Worm (Caenorhabditis elegans) whole organism, L4 larva: ENCODE data around the gene clc-10.
A peak's percentile ranks its signal among the peaks of the same experiment; 100 is the strongest.

Source experiments
- F44E2.7 ChIP-seq: fragments of 200-800 bp; sonication (Bioruptor generic); IDR thresholded peaks from 2 replicates; pipeline ENCODE4 v2.1.2; 2022; ENCODE audit warnings: missing genetic modification characterization, missing compliant biosample characterization
- R02D3.7 ChIP-seq: fragments of 150-350 bp; sonication (generic microtip); optimal IDR thresholded peaks from 3 replicates; lab custom pipeline; 2014; ENCODE audit warnings: missing biosample characterization, missing genetic modification characterization
- T20F7.1 ChIP-seq: fragments of 200-800 bp; sonication (Bioruptor generic); optimal IDR thresholded peaks from 2 replicates; lab custom pipeline; 2018; ENCODE audit warnings: mild to moderate bottlenecking, missing genetic modification characterization, missing compliant biosample characterization
- Y48G9A.11 ChIP-seq: fragments of 200-800 bp; sonication (Bioruptor generic); IDR thresholded peaks from 2 replicates; pipeline ENCODE4 v1.3.6; 2022; ENCODE audit warnings: missing genetic modification reagents, missing genetic modification characterization, missing compliant biosample characterization
- Y5F2A.4 ChIP-seq: fragments of 200-800 bp; sonication (Bioruptor generic); optimal IDR thresholded peaks from 2 replicates; lab custom pipeline; 2018; ENCODE audit warnings: mild to moderate bottlenecking, missing genetic modification characterization, missing compliant biosample characterization
- ceh-32 ChIP-seq: sonication (generic microtip); optimal IDR thresholded peaks from 2 replicates; lab custom pipeline; 2016; ENCODE audit warnings: mild to moderate bottlenecking, missing genetic modification characterization, missing compliant biosample characterization; ENCODE audit not compliant: poor library complexity
- ctbp-1 ChIP-seq: fragments of 200-800 bp; sonication (Bioruptor generic); IDR thresholded peaks from 2 replicates; pipeline ENCODE4 v1.3.6; 2022; ENCODE audit warnings: missing genetic modification reagents, missing genetic modification characterization, missing compliant biosample characterization
- hif-1 ChIP-seq, 2 experiments: sonication (generic microtip); optimal IDR thresholded peaks; 2 replicates each; lab custom pipeline; 2016 to 2017; ENCODE audit warnings: missing compliant biosample characterization in 2 of 2, missing genetic modification characterization in 2 of 2, missing genetic modification reagents in 2 of 2, missing genotype in 2 of 2, mild to moderate bottlenecking in 1 of 2
- hmg-1.1 ChIP-seq: fragments of 200-800 bp; sonication (Bioruptor generic); IDR thresholded peaks from 2 replicates; pipeline ENCODE4 v1.3.6; 2022; ENCODE audit warnings: missing genetic modification reagents, missing genetic modification characterization, missing compliant biosample characterization
- lim-7 ChIP-seq: fragments of 200-800 bp; sonication (Bioruptor generic); IDR thresholded peaks from 2 replicates; pipeline ENCODE4 v1.3.6; 2022; ENCODE audit warnings: missing genetic modification characterization, missing compliant biosample characterization
- lin-15B ChIP-seq: fragments of 150-350 bp; sonication (generic microtip); optimal IDR thresholded peaks from 3 replicates; lab custom pipeline; 2014; ENCODE audit warnings: missing biosample characterization, missing genetic modification characterization
- lir-3 ChIP-seq: sonication (generic microtip); optimal IDR thresholded peaks from 2 replicates; lab custom pipeline; 2016; ENCODE audit warnings: mild to moderate bottlenecking, missing genetic modification characterization, missing compliant biosample characterization
- madf-9 ChIP-seq: fragments of 200-800 bp; sonication (Bioruptor generic); conservative IDR thresholded peaks from 2 replicates; pipeline ENCODE4 v1.3.6; 2022; ENCODE audit warnings: missing genetic modification reagents, missing genetic modification characterization, missing compliant biosample characterization
- mdl-1 ChIP-seq, 2 experiments: fragments of 150-350 bp in 1 of 2; sonication (generic microtip) in 1 of 2; optimal IDR thresholded peaks; 2 replicates each; lab custom pipeline; 2014 to 2017; ENCODE audit warnings: missing biosample characterization in 2 of 2, missing genetic modification characterization in 2 of 2
- mdt-29 ChIP-seq: fragments of 200-800 bp; sonication (Bioruptor generic); IDR thresholded peaks from 2 replicates; pipeline ENCODE4 v1.3.6; 2022; ENCODE audit warnings: missing genetic modification reagents, missing genetic modification characterization, missing compliant biosample characterization
- mep-1 ChIP-seq: fragments of 150-350 bp; sonication (generic microtip); optimal IDR thresholded peaks from 3 replicates; lab custom pipeline; 2014; ENCODE audit warnings: missing biosample characterization, missing genetic modification characterization
- mes-2 ChIP-seq: sonication (generic microtip); optimal IDR thresholded peaks from 2 replicates; lab custom pipeline; 2016; ENCODE audit warnings: missing genotype, mild to moderate bottlenecking, missing genetic modification characterization, missing compliant biosample characterization; ENCODE audit not compliant: poor library complexity, severe bottlenecking
- nhr-10 ChIP-seq: fragments of 150-350 bp; optimal IDR thresholded peaks from 2 replicates; lab custom pipeline; 2014; ENCODE audit warnings: missing biosample characterization, missing genetic modification characterization
- nhr-102 ChIP-seq: sonication (generic microtip); optimal IDR thresholded peaks from 2 replicates; lab custom pipeline; 2016; ENCODE audit warnings: mild to moderate bottlenecking, missing genetic modification characterization, moderate library complexity, missing compliant biosample characterization
- nhr-111 ChIP-seq: fragments of 200-800 bp; sonication (Bioruptor generic); optimal IDR thresholded peaks from 2 replicates; lab custom pipeline; 2018; ENCODE audit warnings: mild to moderate bottlenecking, missing genetic modification characterization, missing compliant biosample characterization
- nhr-25 ChIP-seq: sonication (generic microtip); optimal IDR thresholded peaks from 2 replicates; lab custom pipeline; 2017; ENCODE audit warnings: missing genetic modification characterization, mild to moderate bottlenecking, missing compliant biosample characterization, antibody characterized with exemption, moderate library complexity, borderline replicate concordance; ENCODE audit not compliant: insufficient read depth
- nhr-6 ChIP-seq: fragments of 150-350 bp; optimal IDR thresholded peaks from 2 replicates; lab custom pipeline; 2014; ENCODE audit warnings: missing biosample characterization, missing genetic modification characterization
- nhr-76 ChIP-seq: fragments of 150-350 bp; optimal IDR thresholded peaks from 2 replicates; lab custom pipeline; 2014; ENCODE audit warnings: missing biosample characterization, missing genetic modification characterization
- pha-4 ChIP-seq, 2 experiments: fragments of 150-350 bp in 1 of 2; fragments of 200-800 bp in 1 of 2; sonication (Bioruptor generic) in 1 of 2; IDR thresholded peaks in 1 of 2; optimal IDR thresholded peaks in 1 of 2; 2 replicates each; pipeline versions ENCODE4 v1.3.6 to Lab custom; 2014 to 2022; ENCODE audit warnings: missing genetic modification characterization in 2 of 2, missing genetic modification reagents in 2 of 2, missing biosample characterization in 1 of 2, missing compliant biosample characterization in 1 of 2
- pqm-1 ChIP-seq: sonication (generic microtip); optimal IDR thresholded peaks from 2 replicates; lab custom pipeline; 2017; ENCODE audit warnings: missing biosample characterization, missing genetic modification characterization
- sdz-12 ChIP-seq: fragments of 200-800 bp; sonication (Bioruptor generic); optimal IDR thresholded peaks from 2 replicates; lab custom pipeline; 2018; ENCODE audit warnings: mild to moderate bottlenecking, missing genetic modification characterization, missing compliant biosample characterization
- unc-130 ChIP-seq: sonication (generic microtip); optimal IDR thresholded peaks from 2 replicates; lab custom pipeline; 2016; ENCODE audit warnings: missing genetic modification reagents, missing genetic modification characterization, missing compliant biosample characterization
- vab-7 ChIP-seq: fragments of 200-800 bp; sonication (Bioruptor generic); IDR thresholded peaks from 2 replicates; pipeline ENCODE4 v1.3.6; 2022; ENCODE audit warnings: missing genetic modification reagents, missing genetic modification characterization, missing compliant biosample characterization
- zag-1 ChIP-seq: fragments of 150-350 bp; optimal IDR thresholded peaks from 2 replicates; lab custom pipeline; 2014; ENCODE audit warnings: missing biosample characterization, missing genetic modification characterization

Gene clc-10

ce11 chrIII:6056179-6056578, 691 bp upstream of the clc-10 start:
- TF ChIP-seq F44E2.7 (GFP tag; lab: Robert Waterston, UW): 0 out of 2 replicates have a peak, but pooled peaks have one; percentile 28
- no peak for TF ChIP-seq ceh-32
- TF ChIP-seq vab-7 (GFP tag; lab: Robert Waterston, UW): peak; percentile 47; the same call in 1 of the 2 replicates
- TF ChIP-seq lim-7 (GFP tag; lab: Robert Waterston, UW): 0 out of 2 replicates have a peak, but pooled peaks have one; percentile 38
- peak; percentile 52; the same call in 1 of the 2 replicates for TF ChIP-seq Y48G9A.11 (GFP tag; lab: Robert Waterston, UW)

DNA sequence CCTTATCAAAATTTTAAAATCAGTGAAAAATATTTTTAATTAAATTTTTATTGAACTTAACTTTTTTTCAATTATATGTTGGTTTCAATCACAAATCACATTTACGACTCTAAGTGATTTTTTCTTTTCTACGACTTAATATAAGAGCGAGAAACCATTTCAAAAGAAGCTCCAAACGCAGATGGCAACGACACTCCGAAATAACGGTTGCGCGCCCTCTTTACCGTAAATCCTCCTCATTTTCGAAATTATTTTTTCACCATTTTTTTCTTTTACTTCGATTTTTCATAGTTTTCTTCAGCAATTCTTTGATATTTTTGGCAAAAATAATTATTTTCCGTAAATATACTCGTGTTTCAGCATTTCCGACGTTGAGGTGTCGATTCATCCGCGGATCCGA, 7.9 kb downstream of the clc-10 start:
- peak; percentile 98 for TF ChIP-seq Y48G9A.11 (GFP tag; lab: Robert Waterston, UW)
- TF ChIP-seq, all 104 proteins: peak for 1; not testable (repeated sequence) for 103

DNA sequence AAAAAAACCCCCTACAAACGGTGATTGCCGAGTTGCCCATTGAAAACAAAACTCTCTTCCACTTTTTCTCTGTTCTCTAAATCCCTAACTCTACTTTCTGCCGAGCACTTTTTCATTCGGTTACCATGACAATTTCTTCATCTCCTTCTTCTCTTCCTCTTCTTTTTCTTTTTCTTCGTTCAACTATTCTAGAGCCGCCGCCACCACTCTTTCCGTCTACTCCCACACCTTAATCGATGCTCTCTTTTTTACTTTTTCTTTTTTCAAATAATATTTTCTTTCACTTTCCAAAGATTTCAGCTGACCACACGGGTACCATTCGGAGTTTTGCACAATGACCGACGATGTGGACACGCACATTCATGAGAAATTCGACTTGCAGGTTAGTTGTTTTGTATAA, 10.7 kb downstream of the clc-10 start, which contains the start of gene mapk-15:
mapk-15 (plus strand) TSS at position 301 of the 400 bp plus-strand sequence.
- TF ChIP-seq nhr-25 (tag; lab: Kevin White, UChicago) (no peak), nhr-10 (tag; lab: Kevin White, UChicago) (no peak), nhr-6 (tag; lab: Kevin White, UChicago) (no peak), madf-9 (no peak), mdl-1 (tag; optimal IDR thresholded peaks at IDR 0.05; lab: Kevin White, UChicago) (no peak), nhr-76 (no peak), pha-4 (GFP tag; IDR thresholded peaks at IDR 0.05; lab: Robert Waterston, UW) (no peak), pha-4 (tag; optimal IDR thresholded peaks at IDR 0.05; lab: Kevin White, UChicago) (no peak), nhr-102 (tag; lab: Kevin White, UChicago) (no peak)

DNA sequence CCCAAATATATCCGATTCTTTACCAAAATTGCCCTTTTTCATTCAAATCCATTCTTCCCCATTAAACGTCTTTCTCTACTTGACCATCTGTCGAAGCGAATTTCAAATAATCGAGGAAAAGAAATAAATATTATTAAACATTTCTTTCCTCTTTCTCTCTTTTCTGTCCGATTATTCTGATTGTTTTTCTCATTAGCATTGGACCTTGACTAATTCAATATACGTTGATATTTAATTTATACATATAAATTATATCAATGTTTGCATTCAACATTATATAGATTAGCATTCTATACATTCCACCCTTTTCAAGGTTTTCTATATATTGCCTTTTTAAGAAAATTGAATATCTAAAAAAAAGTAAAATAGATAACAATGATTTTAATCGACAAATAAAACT, 16.1 kb downstream of the clc-10 start:
- TF ChIP-seq mep-1 (tag; lab: Kevin White, UChicago) (peak; percentile 7), hif-1 (tag; optimal IDR thresholded peaks at IDR 0.05; lab: Kevin White, UChicago) (no peak)
- TF ChIP-seq, all 104 proteins: peak for 1

- TF ChIP-seq Y5F2A.4 (GFP tag; lab: Kevin White, UChicago) (no peak), ctbp-1 (no peak), nhr-6 (tag; lab: Kevin White, UChicago) (no peak), T20F7.1 (no peak), lin-15B (no peak), mdt-29 (GFP tag; lab: Robert Waterston, UW) (no peak), lir-3 (tag; lab: Kevin White, UChicago) (no peak), pqm-1 (no peak), nhr-25 (tag; lab: Kevin White, UChicago) (no peak), nhr-102 (tag; lab: Kevin White, UChicago) (no peak), sdz-12 (GFP tag; lab: Kevin White, UChicago) (no peak), pha-4 (GFP tag; IDR thresholded peaks at IDR 0.05; lab: Robert Waterston, UW) (no peak), pha-4 (tag; optimal IDR thresholded peaks at IDR 0.05; lab: Kevin White, UChicago) (no peak), unc-130 (no peak), R02D3.7 (tag; lab: Kevin White, UChicago) (no peak), hmg-1.1 (GFP tag; lab: Robert Waterston, UW) (no peak), nhr-111 (GFP tag; lab: Kevin White, UChicago) (no peak), vab-7 (GFP tag; lab: Robert Waterston, UW) (no peak), lim-7 (GFP tag; lab: Robert Waterston, UW) (no peak), zag-1 (tag; lab: Kevin White, UChicago) (no peak), mes-2 (tag; lab: Kevin White, UChicago) (no peak)
Observed at ce11 chrIII:6073673-6074331, 16.9 kb downstream of the clc-10 start.
